Worm (Caenorhabditis elegans) whole organism, mixed stage, embryonic: ENCODE data around the gene sphk-1.

Source experiments
- ces-1 ChIP-seq: fragments of 150-350 bp; optimal IDR thresholded peaks from 2 replicates; lab custom pipeline; 2014; ENCODE audit warnings: missing biosample characterization, missing genetic modification reagents, missing genetic modification characterization
- elt-1 ChIP-seq: sonication (generic microtip); optimal IDR thresholded peaks from 2 replicates; lab custom pipeline; 2017; ENCODE audit warnings: missing genetic modification characterization, mild to moderate bottlenecking, missing compliant biosample characterization, antibody characterized with exemption, moderate library complexity, borderline replicate concordance; ENCODE audit not compliant: insufficient read depth
- ham-2 ChIP-seq: fragments of 200-800 bp; sonication (Bioruptor generic); optimal IDR thresholded peaks from 2 replicates; lab custom pipeline; 2018; ENCODE audit warnings: mild to moderate bottlenecking, missing genetic modification characterization, missing compliant biosample characterization
- mab-5 ChIP-seq: fragments of 150-350 bp; optimal IDR thresholded peaks from 2 replicates; lab custom pipeline; 2014; ENCODE audit warnings: missing biosample characterization, missing genetic modification characterization
- snpc-4 ChIP-seq: fragments of 150-350 bp; optimal IDR thresholded peaks from 2 replicates; lab custom pipeline; 2014; ENCODE audit warnings: missing biosample characterization, missing genetic modification characterization
- unc-39 ChIP-seq: fragments of 150-350 bp; optimal IDR thresholded peaks from 2 replicates; lab custom pipeline; 2014; ENCODE audit warnings: missing biosample characterization, missing genetic modification characterization
- unc-62 ChIP-seq: fragments of 150-350 bp; optimal IDR thresholded peaks from 2 replicates; lab custom pipeline; 2014; ENCODE audit warnings: missing biosample characterization, missing genetic modification reagents, missing genetic modification characterization
- ztf-11 ChIP-seq: fragments of 150-350 bp; optimal IDR thresholded peaks from 2 replicates; lab custom pipeline; 2014; ENCODE audit warnings: missing biosample characterization, missing genetic modification characterization

- TF ChIP-seq ham-2 (GFP tag; lab: Kevin White, UChicago) (no peak), elt-1 (tag; lab: Kevin White, UChicago) (no peak), ztf-11 (tag; lab: Kevin White, UChicago) (no peak), unc-39 (tag; lab: Kevin White, UChicago) (no peak), unc-62 (GFP tag; lab: Kevin White, UChicago) (no peak), snpc-4 (tag; lab: Kevin White, UChicago) (no peak), ces-1 (GFP tag; lab: Kevin White, UChicago) (no peak), mab-5 (tag; lab: Kevin White, UChicago) (no peak)
These were observed 15.8 kb downstream of the sphk-1 start, which contains the start of gene C34C6.9 for ce11 chrII:8685623-8686022.
